Worm (Caenorhabditis elegans): ENCODE measurements around the gene fmo-1.

Gene fmo-1

DNA sequence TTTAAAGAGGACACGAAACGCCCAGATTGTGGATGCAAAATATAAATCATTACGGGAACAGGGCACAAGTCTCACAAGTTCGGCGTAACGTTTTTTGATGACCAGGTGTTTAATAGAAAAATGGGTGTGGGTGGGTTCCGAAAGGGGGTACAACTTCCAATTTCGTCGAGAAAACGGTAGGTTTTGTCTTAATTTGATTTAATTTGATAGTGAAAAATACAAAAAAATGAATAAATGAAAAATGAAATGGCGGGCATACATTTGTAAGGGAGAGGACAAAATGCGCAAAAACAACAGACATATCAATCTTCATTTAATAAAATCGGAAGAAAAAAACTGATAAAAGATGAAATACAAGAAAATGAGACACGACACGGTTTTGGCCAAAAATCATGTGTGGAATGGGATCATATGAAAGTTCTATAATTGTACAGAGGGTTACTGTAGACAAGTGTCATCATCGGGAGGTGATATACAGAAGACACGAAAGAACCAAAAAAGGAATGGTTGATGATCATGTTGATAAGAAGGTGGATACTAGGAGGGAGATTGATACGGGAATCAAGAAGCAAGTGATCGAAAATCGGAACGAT lies 40.3 kb downstream of the fmo-1 start (continued):
- no peak for TF ChIP-seq ceh-90 (tag; optimal IDR thresholded peaks at IDR 0.05)

DNA sequence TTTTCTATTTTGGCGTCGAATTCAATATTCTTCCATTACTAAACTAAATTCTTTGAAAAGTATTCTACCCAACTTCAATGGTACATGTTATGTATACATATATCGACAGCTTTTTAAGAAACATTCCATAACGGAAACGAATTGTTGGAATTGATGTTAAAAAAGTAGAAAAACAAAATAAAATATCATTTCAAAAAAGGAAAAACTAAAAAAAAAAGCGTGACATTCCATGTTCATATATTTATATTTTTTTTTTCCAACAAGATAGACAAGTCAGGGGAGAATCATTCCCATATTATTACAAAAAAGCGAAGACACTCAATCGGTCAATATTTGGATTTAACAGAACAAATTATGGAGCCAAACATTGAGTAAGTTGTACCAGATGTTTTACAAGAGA lies 43.5 kb downstream of the fmo-1 start, which contains the start of gene R102.10:
TSS of gene R102.10 (plus strand) at position 301 of the 400 bp plus-strand sequence.
- TF ChIP-seq skn-1 (tag; optimal IDR thresholded peaks at IDR 0.05): no peak

DNA sequence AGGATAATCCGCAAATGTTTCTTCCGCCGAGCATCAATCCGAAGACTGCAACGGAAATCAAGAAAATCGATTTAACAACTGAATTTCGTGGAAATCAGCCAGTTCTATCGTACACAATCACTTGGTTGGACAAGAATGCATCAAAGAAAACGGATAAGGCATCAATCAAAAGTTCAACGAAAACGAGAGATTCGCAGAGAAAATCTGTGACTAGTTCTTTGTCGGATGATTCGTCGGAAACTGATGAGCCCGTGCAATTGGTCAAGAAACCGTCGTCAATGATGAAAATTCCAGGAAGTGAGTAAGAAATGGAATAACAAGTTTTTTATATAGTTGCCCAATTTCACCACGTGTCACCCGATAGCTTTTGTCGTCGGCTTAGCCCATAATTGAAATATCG lies 44.4 kb downstream of the fmo-1 start, which contains the start of gene R102.6:
TSS of gene R102.6 (minus strand) at position 101 of the 400 bp plus-strand sequence.
- TF ChIP-seq nhr-11 (tag; optimal IDR thresholded peaks at IDR 0.05) (no peak), nhr-19 (GFP tag; conservative IDR thresholded peaks at IDR 0.05) (no peak), fos-1 (tag; optimal IDR thresholded peaks at IDR 0.05) (no peak), nhr-28 (tag; optimal IDR thresholded peaks at IDR 0.05) (no peak), nhr-20 (tag; optimal IDR thresholded peaks at IDR 0.05) (no peak), dpl-1 (GFP tag; optimal IDR thresholded peaks at IDR 0.05) (no peak), rnt-1 (tag; optimal IDR thresholded peaks at IDR 0.05) (no peak), pax-3 (tag; optimal IDR thresholded peaks at IDR 0.05) (no peak)

DNA sequence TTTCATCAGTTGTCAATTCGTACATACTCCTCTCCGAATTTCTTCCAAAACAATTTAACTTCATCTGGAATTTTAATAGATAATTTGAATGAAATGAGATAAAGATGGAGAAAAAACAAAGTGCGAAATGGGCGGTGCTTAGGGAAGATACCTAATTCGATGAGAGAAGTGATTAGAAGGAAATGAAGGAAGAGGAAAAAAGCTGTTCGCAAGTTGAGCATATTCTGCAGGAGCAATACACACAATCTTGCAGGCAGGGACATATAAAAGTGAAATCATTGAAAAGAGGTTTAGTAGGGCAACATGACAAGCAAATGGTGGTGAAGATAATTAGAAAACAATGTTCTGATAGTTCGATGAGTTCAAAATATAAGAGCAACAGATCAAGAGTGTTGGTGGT lies 50.1 kb downstream of the fmo-1 start, which contains the start of gene glb-21:
TSS of gene glb-21 (minus strand) at position 66 of the 400 bp plus-strand sequence.
- TF ChIP-seq nhr-19 (GFP tag; conservative IDR thresholded peaks at IDR 0.05) (no peak), efl-1 (optimal IDR thresholded peaks at IDR 0.05) (no peak), efl-1 (GFP tag; optimal IDR thresholded peaks at IDR 0.05 in 1 of 2) (peak in 1 of 2 experiments; percentile 75)

All from whole organism, L1 larva.